Fruit fly (Drosophila melanogaster) whole organism, embryonic: Measurements from ENCODE around the gene CG34180.

Experiments used
- Ada2b ChIP-seq: fragments of 200-800 bp; sonication (Bioruptor generic); IDR thresholded peaks from 2 replicates; pipeline ENCODE4 v1.3.6; 2022; ENCODE audit warnings: missing biosample characterization, missing genetic modification characterization
- CG10147 ChIP-seq: fragments of 200-800 bp; sonication (Bioruptor generic); optimal IDR thresholded peaks from 2 replicates; lab custom pipeline; 2019; ENCODE audit warnings: missing biosample characterization, mild to moderate bottlenecking, missing genetic modification characterization, moderate library complexity
- CG10209 ChIP-seq: fragments of 200-800 bp; sonication (Bioruptor generic); optimal IDR thresholded peaks from 3 replicates; lab custom pipeline; 2017; ENCODE audit warnings: missing biosample characterization, mild to moderate bottlenecking, missing genetic modification characterization, missing genetic modification reagents
- CG14710 ChIP-seq: fragments of 200-800 bp; sonication (Bioruptor generic); optimal IDR thresholded peaks from 3 replicates; lab custom pipeline; 2019; ENCODE audit warnings: missing biosample characterization, mild to moderate bottlenecking, missing genetic modification characterization, moderate library complexity
- CG15479 ChIP-seq: fragments of 200-800 bp; sonication (Bioruptor generic); optimal IDR thresholded peaks from 3 replicates; lab custom pipeline; 2019; ENCODE audit warnings: missing biosample characterization, mild to moderate bottlenecking, missing genetic modification characterization, moderate library complexity
- CG15514 ChIP-seq: fragments of 200-800 bp; sonication (Bioruptor generic); optimal IDR thresholded peaks from 3 replicates; lab custom pipeline; 2017; ENCODE audit warnings: missing biosample characterization, missing genetic modification characterization, mild to moderate bottlenecking, moderate library complexity, missing genetic modification reagents
- CG1602 ChIP-seq: fragments of 200-800 bp; sonication (Bioruptor generic); optimal IDR thresholded peaks from 3 replicates; lab custom pipeline; 2016; ENCODE audit warnings: missing biosample characterization, missing genetic modification characterization
- CG16779 ChIP-seq: fragments of 200-800 bp; sonication (Bioruptor generic); IDR thresholded peaks from 2 replicates; pipeline ENCODE4 v1.3.6; 2022; ENCODE audit warnings: missing biosample characterization, missing genetic modification characterization
- CG16863 ChIP-seq: fragments of 200-800 bp; sonication (Bioruptor generic); optimal IDR thresholded peaks from 3 replicates; lab custom pipeline; 2016; ENCODE audit warnings: missing biosample characterization, missing genetic modification characterization
- CG2202 ChIP-seq: fragments of 200-800 bp; sonication (Bioruptor generic); optimal IDR thresholded peaks from 2 replicates; lab custom pipeline; 2018; ENCODE audit warnings: missing biosample characterization, mild to moderate bottlenecking, missing genetic modification characterization
- CG2875 ChIP-seq: fragments of 200-800 bp; sonication (Bioruptor generic); optimal IDR thresholded peaks from 2 replicates; lab custom pipeline; 2017; ENCODE audit warnings: missing biosample characterization, mild to moderate bottlenecking, missing genetic modification characterization, missing genetic modification reagents
- CG30403 ChIP-seq: fragments of 200-800 bp; sonication (Bioruptor generic); optimal IDR thresholded peaks from 3 replicates; lab custom pipeline; 2016; ENCODE audit warnings: missing biosample characterization, missing genetic modification characterization
- CG31388 ChIP-seq: fragments of 200-800 bp; sonication (Bioruptor generic); optimal IDR thresholded peaks from 2 replicates; lab custom pipeline; 2016; ENCODE audit warnings: missing biosample characterization, missing genetic modification characterization
- CG33557 ChIP-seq: fragments of 200-800 bp; sonication (Bioruptor generic); optimal IDR thresholded peaks from 2 replicates; lab custom pipeline; 2019; ENCODE audit warnings: missing biosample characterization, mild to moderate bottlenecking, missing genetic modification characterization, moderate library complexity
- CG3726 ChIP-seq: fragments of 200-800 bp; sonication (Bioruptor generic); IDR thresholded peaks from 3 replicates; pipeline ENCODE4, ENCODE4 v1.3.6; 2022; ENCODE audit warnings: missing biosample characterization, missing genetic modification characterization
- CG4707 ChIP-seq: fragments of 200-800 bp; sonication (Bioruptor generic); optimal IDR thresholded peaks from 2 replicates; lab custom pipeline; 2018; ENCODE audit warnings: missing biosample characterization, mild to moderate bottlenecking, missing genetic modification characterization, moderate library complexity
- CG6791 ChIP-seq: fragments of 200-800 bp; sonication (Bioruptor generic); IDR thresholded peaks from 3 replicates; pipeline ENCODE4 v1.3.6; 2022; ENCODE audit warnings: missing biosample characterization, missing genetic modification characterization; ENCODE audit not compliant: partially characterized antibody
- CG9932 ChIP-seq: fragments of 200-800 bp; sonication (Bioruptor generic); IDR thresholded peaks from 2 replicates; pipeline ENCODE4 v1.3.6; 2022; ENCODE audit warnings: missing biosample characterization, missing genetic modification characterization
- CTCF ChIP-seq: fragments of 200-800 bp; sonication (Bioruptor generic); optimal IDR thresholded peaks from 2 replicates; lab custom pipeline; 2017; ENCODE audit warnings: missing biosample characterization, mild to moderate bottlenecking, missing genetic modification characterization, moderate library complexity
- Dbx ChIP-seq: fragments of 200-800 bp; sonication (Bioruptor generic); IDR thresholded peaks from 3 replicates; pipeline ENCODE4 v1.3.6; 2022; ENCODE audit warnings: missing biosample characterization, missing genetic modification characterization
- HLH54F ChIP-seq: fragments of 200-800 bp; sonication (Bioruptor generic); optimal IDR thresholded peaks from 3 replicates; lab custom pipeline; 2016; ENCODE audit warnings: missing biosample characterization, missing genetic modification characterization
- Hr51 ChIP-seq, 2 experiments: fragments of 200-800 bp; sonication (Bioruptor generic); optimal IDR thresholded peaks; 2 replicates in 1 of 2; 3 replicates in 1 of 2; lab custom pipeline; 2016 to 2018; ENCODE audit warnings: missing biosample characterization in 2 of 2, missing genetic modification characterization in 2 of 2, mild to moderate bottlenecking in 1 of 2, moderate library complexity in 1 of 2
- Nf-YB ChIP-seq: fragments of 200-800 bp; sonication (Bioruptor generic); optimal IDR thresholded peaks from 3 replicates; lab custom pipeline; 2019; ENCODE audit warnings: missing biosample characterization, mild to moderate bottlenecking, missing genetic modification characterization, moderate library complexity
- Poxn ChIP-seq: fragments of 200-800 bp; sonication (Bioruptor generic); IDR thresholded peaks from 2 replicates; pipeline ENCODE4 v1.3.6; 2022; ENCODE audit warnings: missing biosample characterization, missing genetic modification characterization
- TFAM ChIP-seq: fragments of 200-800 bp; sonication (Bioruptor generic); optimal IDR thresholded peaks from 2 replicates; lab custom pipeline; 2017; ENCODE audit warnings: missing biosample characterization, missing genetic modification characterization, inconsistent platforms
- Tbp ChIP-seq: fragments of >200 bp; optimal IDR thresholded peaks from 2 replicates; lab custom pipeline; 2018; ENCODE audit warnings: missing biosample characterization, missing genetic modification characterization
- Usf ChIP-seq: fragments of 200-800 bp; sonication (Bioruptor generic); optimal IDR thresholded peaks from 2 replicates; lab custom pipeline; 2017; ENCODE audit warnings: missing genotype, missing biosample characterization, missing genetic modification characterization
- abd-A ChIP-seq: fragments of 200-800 bp; sonication (Bioruptor generic); optimal IDR thresholded peaks from 3 replicates; lab custom pipeline; 2019; ENCODE audit warnings: missing biosample characterization, mild to moderate bottlenecking, missing genetic modification characterization, moderate library complexity
- ase ChIP-seq: fragments of 200-800 bp; sonication (Bioruptor generic); IDR thresholded peaks from 3 replicates; pipeline ENCODE4 v1.3.6; 2022; ENCODE audit warnings: missing biosample characterization, missing genetic modification characterization
- cg ChIP-seq: fragments of 200-800 bp; sonication (Bioruptor generic); optimal IDR thresholded peaks from 3 replicates; lab custom pipeline; 2019; ENCODE audit warnings: missing biosample characterization, mild to moderate bottlenecking, missing genetic modification characterization, moderate library complexity
- corto ChIP-seq: fragments of 200-800 bp; sonication (Bioruptor generic); optimal IDR thresholded peaks from 2 replicates; lab custom pipeline; 2016; ENCODE audit warnings: missing biosample characterization, mild to moderate bottlenecking, missing genetic modification characterization, moderate library complexity
- ewg ChIP-seq: fragments of 200-800 bp; sonication (Bioruptor generic); optimal IDR thresholded peaks from 3 replicates; lab custom pipeline; 2017; ENCODE audit warnings: mild to moderate bottlenecking, missing biosample characterization, missing genetic modification reagents, missing genetic modification characterization
- grau ChIP-seq: fragments of 200-800 bp; optimal IDR thresholded peaks from 3 replicates; lab custom pipeline; 2019; ENCODE audit warnings: missing biosample characterization, mild to moderate bottlenecking, missing genetic modification characterization, moderate library complexity
- gro ChIP-seq: fragments of 200-800 bp; sonication (Bioruptor generic); optimal IDR thresholded peaks from 2 replicates; lab custom pipeline; 2016; ENCODE audit warnings: missing biosample characterization, missing genetic modification characterization
- hb ChIP-seq: fragments of 200-800 bp; sonication (Bioruptor generic); IDR thresholded peaks from 3 replicates; pipeline ENCODE4 v1.3.6; 2022; ENCODE audit warnings: missing biosample characterization, missing genetic modification characterization; ENCODE audit not compliant: partially characterized antibody
- hkb ChIP-seq, 2 experiments: fragments of 200-800 bp in 1 of 2; fragments of >200 bp in 1 of 2; sonication (Bioruptor generic) in 1 of 2; IDR thresholded peaks in 1 of 2; optimal IDR thresholded peaks in 1 of 2; 2 replicates each; pipeline versions ENCODE4 v1.3.6 to Lab custom; 2017 to 2022; ENCODE audit warnings: missing biosample characterization in 1 of 2, missing genetic modification characterization in 1 of 2
- inv ChIP-seq: fragments of 200-800 bp; sonication (Bioruptor generic); IDR thresholded peaks from 2 replicates; pipeline ENCODE4 v1.3.6; 2022; ENCODE audit warnings: missing biosample characterization, missing genetic modification characterization; ENCODE audit not compliant: partially characterized antibody
- nom ChIP-seq: fragments of 200-800 bp; sonication (Bioruptor generic); optimal IDR thresholded peaks from 2 replicates; lab custom pipeline; 2017; ENCODE audit warnings: missing biosample characterization, missing genetic modification characterization, mild to moderate bottlenecking, moderate library complexity, missing genetic modification reagents
- otp ChIP-seq: fragments of 200-800 bp; sonication (Bioruptor generic); IDR thresholded peaks from 3 replicates; pipeline ENCODE4, ENCODE4 v1.3.6; 2022; ENCODE audit warnings: missing biosample characterization, missing genetic modification characterization
- pan ChIP-seq, 4 experiments: fragments of >200 bp in 3 of 4; fragments of 200-800 bp in 1 of 4; sonication (Bioruptor generic) in 1 of 4; optimal IDR thresholded peaks in 3 of 4; IDR thresholded peaks in 1 of 4; 2 replicates each; pipeline versions ENCODE4 v1.3.6 to Lab custom; 2017 to 2022; ENCODE audit warnings: missing biosample characterization in 2 of 4, missing genetic modification characterization in 2 of 4, mixed read lengths in 1 of 4
- pho ChIP-seq: fragments of 200-800 bp; sonication (Bioruptor generic); optimal IDR thresholded peaks from 2 replicates; lab custom pipeline; 2016; ENCODE audit warnings: missing biosample characterization, missing genetic modification characterization
- pita ChIP-seq: fragments of 200-800 bp; sonication (Bioruptor generic); optimal IDR thresholded peaks from 2 replicates; lab custom pipeline; 2017; ENCODE audit warnings: missing biosample characterization, mild to moderate bottlenecking, missing genetic modification characterization
- psq ChIP-seq: fragments of 200-800 bp; sonication (Bioruptor generic); optimal IDR thresholded peaks from 2 replicates; lab custom pipeline; 2017; ENCODE audit warnings: missing biosample characterization, missing genetic modification characterization
- salm ChIP-seq: fragments of 200-800 bp; sonication (Bioruptor generic); optimal IDR thresholded peaks from 2 replicates; lab custom pipeline; 2018; ENCODE audit warnings: missing biosample characterization, mild to moderate bottlenecking, missing genetic modification characterization
- ssp ChIP-seq: fragments of 200-800 bp; sonication (Bioruptor generic); IDR thresholded peaks from 2 replicates; pipeline ENCODE4 v1.3.6; 2022; ENCODE audit warnings: missing biosample characterization, missing genetic modification characterization
- tio ChIP-seq: fragments of 200-800 bp; sonication (Bioruptor generic); optimal IDR thresholded peaks from 2 replicates; lab custom pipeline; 2017; ENCODE audit warnings: missing biosample characterization, missing genetic modification characterization, inconsistent platforms
- tup ChIP-seq: fragments of 200-800 bp; sonication (Bioruptor generic); optimal IDR thresholded peaks from 2 replicates; lab custom pipeline; 2016; ENCODE audit warnings: missing biosample characterization, mild to moderate bottlenecking, missing genetic modification characterization, moderate library complexity
- z ChIP-seq: fragments of 200-800 bp; sonication (Bioruptor generic); IDR thresholded peaks from 3 replicates; pipeline ENCODE4 v1.3.6; 2022; ENCODE audit warnings: missing biosample characterization, missing genetic modification characterization
- zfh1 ChIP-seq: fragments of 200-800 bp; sonication (Bioruptor generic); IDR thresholded peaks from 3 replicates; pipeline ENCODE4 v1.3.6; 2022; ENCODE audit warnings: missing biosample characterization, missing genetic modification characterization

Gene CG34180

dm6 chr2L:6051212-6051621, 9.1 kb upstream of the CG34180 start (continued):
- TF ChIP-seq corto (peak; percentile 92), CG2202 (tag; lab: Kevin White, UChicago) (peak; percentile 95), salm (peak; percentile 94), gro (GFP tag; lab: Kevin White, UChicago) (peak; percentile 98), pita (GFP tag; lab: Kevin White, UChicago) (no peak), CG16863 (peak; percentile 95), CG15479 (GFP tag; lab: Kevin White, UChicago) (no peak), pho (GFP tag; lab: Kevin White, UChicago) (peak; percentile 95), ssp (GFP tag; lab: Robert Waterston, UW) (peak; percentile 78), tio (GFP tag; lab: Kevin White, UChicago) (no peak), CG30403 (GFP tag; lab: Kevin White, UChicago) (peak; percentile 96), Poxn (GFP tag; lab: Robert Waterston, UW) (peak; percentile 76), ewg (GFP tag; lab: Kevin White, UChicago) (peak; percentile 88), tup (GFP tag; lab: Kevin White, UChicago) (peak; percentile 92), TFAM (GFP tag; lab: Kevin White, UChicago) (peak; percentile 79), zfh1 (GFP tag; lab: Robert Waterston, UW) (peak; percentile 96), otp (GFP tag; lab: Robert Waterston, UW) (peak; percentile 94), CG10147 (peak; percentile 97), HLH54F (peak; percentile 93), pan (optimal IDR thresholded peaks at IDR 0.05; lab: Kevin White, UChicago) (no peak), pan (GFP tag; optimal IDR thresholded peaks at IDR 0.05 in 1 of 2, IDR thresholded peaks at IDR 0.05 in 1 of 2) (peak in 1 of 2 experiments; percentile 94), CG3726 (peak; percentile 84; the same call in 2 of the 3 replicates), CG4707 (GFP tag; lab: Kevin White, UChicago) (peak; percentile 89), CTCF (GFP tag; lab: Kevin White, UChicago) (peak; percentile 52), CG33557 (GFP tag; lab: Kevin White, UChicago) (peak; percentile 95), z (GFP tag; lab: Robert Waterston, UW) (peak; percentile 64; the same call in 2 of the 3 replicates), Usf (GFP tag; lab: Kevin White, UChicago) (peak; percentile 75), CG14710 (tag; lab: Kevin White, UChicago) (peak; percentile 94), CG10209 (peak; percentile 94), CG9932 (GFP tag; lab: Robert Waterston, UW) (peak; percentile 87)

- no peak for TF ChIP-seq psq
- TF ChIP-seq nom (GFP tag; lab: Kevin White, UChicago), result peak; percentile 54
- no peak for TF ChIP-seq abd-A (tag; lab: Kevin White, UChicago)
- 0 out of 3 replicates have a peak, but pooled peaks have one; percentile 36 for TF ChIP-seq ase
- no peak for TF ChIP-seq hkb (optimal IDR thresholded peaks at IDR 0.05; lab: Kevin White, UChicago)
- TF ChIP-seq hkb (GFP tag; IDR thresholded peaks at IDR 0.05; lab: Robert Waterston, UW), result peak; percentile 19; the same call in 1 of the 2 replicates
- peak in 1 of 2 experiments; percentile 75 for TF ChIP-seq Hr51 (GFP tag; optimal IDR thresholded peaks at IDR 0.05; lab: Kevin White, UChicago)
- TF ChIP-seq CG15514, result peak; percentile 18
- no peak for TF ChIP-seq CG1602 (GFP tag; lab: Kevin White, UChicago)
- peak; percentile 74 for TF ChIP-seq CG16779 (GFP tag; lab: Robert Waterston, UW)
- no peak for TF ChIP-seq CG2875 (GFP tag; lab: Kevin White, UChicago)
- TF ChIP-seq CG6791, result no peak
- TF ChIP-seq Tbp (GFP tag; lab: Kevin White, UChicago), result no peak
- no peak for TF ChIP-seq Dbx
- 0 out of 2 replicates have a peak, but pooled peaks have one; percentile 10 for TF ChIP-seq inv (GFP tag; lab: Robert Waterston, UW)
- peak; percentile 60 for TF ChIP-seq grau (tag; lab: Kevin White, UChicago)
- TF ChIP-seq hb (GFP tag; lab: Robert Waterston, UW), result no peak
- TF ChIP-seq CG31388, result no peak
- TF ChIP-seq Ada2b (GFP tag; lab: Robert Waterston, UW), result no peak
- peak; percentile 57 for TF ChIP-seq cg
- no peak for TF ChIP-seq Nf-YB (GFP tag; lab: Kevin White, UChicago)
These were observed 6.3 kb upstream of the CG34180 start, which contains the start of gene CG13995 for dm6 chr2L:6053874-6054469. Gene CG13995, plus strand, starts transcription at chr2L:6054302.
